Fruit fly (Drosophila melanogaster): ENCODE results near the gene CG15742.

CG15742 gene

DNA sequence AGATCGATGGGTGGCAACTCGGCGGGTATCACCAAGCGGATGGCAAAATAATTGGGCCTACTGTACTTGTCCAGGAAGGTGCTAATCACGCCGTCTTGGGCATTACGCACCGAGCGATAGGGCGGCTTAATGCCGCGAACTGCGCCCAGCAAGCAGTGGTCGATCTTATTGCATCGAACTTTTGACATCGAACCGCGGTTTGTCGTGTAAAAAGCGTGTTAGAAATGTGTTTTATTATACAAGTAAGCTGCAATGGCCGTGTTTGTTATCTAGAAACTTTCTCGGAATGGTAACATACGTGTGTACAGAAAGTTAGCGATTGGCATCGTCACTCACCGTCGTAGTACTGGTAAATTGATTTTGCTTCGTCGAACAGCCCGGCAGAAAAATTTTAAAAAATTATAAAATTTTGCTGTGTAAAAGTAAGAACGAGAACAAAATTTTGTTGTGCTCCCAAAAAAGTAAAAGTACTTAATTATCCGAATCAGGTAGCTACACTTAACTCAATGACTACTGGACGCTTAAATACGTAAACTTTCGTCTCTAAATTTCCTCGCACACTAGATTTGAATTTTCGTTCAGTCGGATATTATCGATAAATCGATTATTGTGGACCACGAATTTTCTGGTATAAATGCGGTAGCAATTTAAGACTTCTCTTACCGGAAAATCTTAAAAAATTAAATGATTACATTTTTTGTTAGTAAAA, at the start of gene CG15742, which contains the start of gene mew:
TSS of gene CG15742 (minus strand) at position 448 of the 709 bp plus-strand sequence.
TSS of gene mew (minus strand) at position 443 of the 709 bp plus-strand sequence.
- TF ChIP-seq ttk (optimal IDR thresholded peaks at IDR 0.05): no peak
- no peak for TF ChIP-seq Sin3A (optimal IDR thresholded peaks at IDR 0.05)
- TF ChIP-seq Myc (optimal IDR thresholded peaks at IDR 0.05): no peak
- no peak for TF ChIP-seq h (optimal IDR thresholded peaks at IDR 0.05)
- no peak for TF ChIP-seq insv (optimal IDR thresholded peaks at IDR 0.05)
- no peak for TF ChIP-seq psq (optimal IDR thresholded peaks at IDR 0.05)

DNA sequence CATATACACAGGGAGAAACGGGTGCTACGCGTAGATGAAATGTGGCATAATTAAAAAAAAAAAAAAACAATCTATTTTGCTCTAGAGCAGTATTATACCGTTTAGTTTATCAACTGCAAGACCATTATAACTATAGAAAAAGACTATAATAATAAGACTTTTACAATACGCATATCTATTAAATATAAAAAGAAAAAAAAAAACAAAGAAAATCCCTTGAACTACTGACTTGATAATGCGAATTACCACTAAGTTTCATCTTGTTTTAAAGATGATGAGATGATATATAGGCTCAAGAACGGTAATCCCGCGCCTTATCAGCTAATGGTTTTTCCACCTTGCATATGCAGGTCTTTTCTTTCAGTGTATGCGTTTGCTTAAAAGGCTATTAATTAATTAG, 48.9 kb upstream of the CG15742 start:
- no peak for TF ChIP-seq h (optimal IDR thresholded peaks at IDR 0.05)

DNA sequence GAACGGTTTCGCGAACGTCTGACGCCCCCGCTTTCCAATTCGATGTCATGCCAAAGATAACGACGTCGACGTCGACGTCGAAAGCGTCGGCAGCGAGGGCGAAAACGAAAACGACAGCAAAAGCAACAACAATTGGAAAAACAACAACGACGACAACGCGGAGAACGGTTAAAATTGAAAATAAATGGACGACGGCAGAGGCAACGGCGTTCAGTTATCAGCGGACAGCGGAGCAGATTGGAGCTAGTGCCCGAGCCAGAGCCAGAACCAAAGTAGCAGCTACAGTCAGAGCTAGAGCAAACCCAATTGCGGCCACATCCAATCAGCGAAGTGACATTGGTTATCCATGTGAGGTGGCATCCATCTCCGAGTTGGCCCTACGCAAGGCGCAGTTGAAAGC, 47.0 kb upstream of the CG15742 start:
- TF ChIP-seq ttk (optimal IDR thresholded peaks at IDR 0.05) (no peak), Myc (optimal IDR thresholded peaks at IDR 0.05) (no peak), Sin3A (optimal IDR thresholded peaks at IDR 0.05) (no peak), insv (optimal IDR thresholded peaks at IDR 0.05) (no peak), psq (optimal IDR thresholded peaks at IDR 0.05) (no peak), h (optimal IDR thresholded peaks at IDR 0.05) (no peak)

DNA sequence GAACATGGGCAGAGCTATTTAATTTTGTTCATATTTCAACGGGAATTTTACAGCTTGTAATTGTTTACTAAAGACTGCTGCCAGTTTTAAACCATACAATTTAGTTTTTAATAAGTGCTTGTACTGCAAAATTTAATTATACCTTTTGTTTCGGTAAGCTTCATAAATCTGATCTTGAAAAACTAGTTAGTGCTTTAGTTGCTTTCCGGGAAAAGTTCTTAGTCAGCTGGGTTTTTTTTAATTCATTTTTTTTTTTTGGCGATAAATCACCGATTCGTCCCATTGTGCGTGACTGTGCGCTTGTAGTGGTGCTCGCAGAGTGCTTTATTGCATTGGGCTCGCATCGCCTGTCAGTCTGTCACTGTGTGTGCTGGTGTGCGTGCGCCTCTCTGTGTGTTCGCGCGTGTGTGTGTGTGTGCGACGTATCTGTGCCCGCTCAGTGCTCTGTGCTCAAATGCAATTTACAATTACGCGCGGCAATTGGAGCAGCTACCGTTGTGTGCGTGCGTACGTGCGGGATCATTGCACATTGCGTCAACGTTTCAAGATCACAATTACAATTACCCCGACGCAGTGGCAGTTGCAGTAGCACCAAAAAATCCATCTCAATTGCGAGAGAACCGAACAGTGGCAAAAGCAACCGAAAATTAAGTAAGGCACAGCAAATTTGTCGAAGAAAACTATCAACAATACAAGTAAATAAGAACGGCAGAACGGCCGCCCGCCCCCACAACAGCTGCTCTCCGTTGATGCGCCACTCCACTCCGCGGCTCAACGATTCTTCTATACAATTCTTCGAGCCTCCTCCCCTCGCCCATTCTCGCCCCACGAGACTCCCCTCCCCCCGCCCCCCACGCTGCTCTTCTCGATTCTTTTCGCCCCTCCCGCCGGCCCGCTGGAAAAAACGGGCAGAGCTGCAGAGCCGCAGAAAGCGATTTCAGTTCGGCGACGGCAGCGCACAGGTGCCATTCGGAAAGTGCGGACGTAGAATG, 45.7 kb upstream of the CG15742 start:
- TF ChIP-seq h (optimal IDR thresholded peaks at IDR 0.05) (no peak), Sin3A (optimal IDR thresholded peaks at IDR 0.05) (no peak)

DNA sequence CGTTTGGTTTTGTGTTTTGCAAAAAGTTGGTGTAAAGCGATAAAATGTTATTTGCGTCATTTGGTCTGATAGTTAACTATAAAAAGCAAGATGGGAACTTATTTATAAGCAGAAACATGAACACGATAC, 45.1 kb upstream of the CG15742 start, which contains the start of gene IP3K2:
TSS of gene IP3K2 (plus strand) at position 107 of the 129 bp plus-strand sequence.
- TF ChIP-seq h (optimal IDR thresholded peaks at IDR 0.05) (no peak), insv (optimal IDR thresholded peaks at IDR 0.05) (no peak), ttk (optimal IDR thresholded peaks at IDR 0.05) (no peak), Myc (optimal IDR thresholded peaks at IDR 0.05) (no peak), psq (optimal IDR thresholded peaks at IDR 0.05) (no peak), Sin3A (optimal IDR thresholded peaks at IDR 0.05) (no peak)

DNA sequence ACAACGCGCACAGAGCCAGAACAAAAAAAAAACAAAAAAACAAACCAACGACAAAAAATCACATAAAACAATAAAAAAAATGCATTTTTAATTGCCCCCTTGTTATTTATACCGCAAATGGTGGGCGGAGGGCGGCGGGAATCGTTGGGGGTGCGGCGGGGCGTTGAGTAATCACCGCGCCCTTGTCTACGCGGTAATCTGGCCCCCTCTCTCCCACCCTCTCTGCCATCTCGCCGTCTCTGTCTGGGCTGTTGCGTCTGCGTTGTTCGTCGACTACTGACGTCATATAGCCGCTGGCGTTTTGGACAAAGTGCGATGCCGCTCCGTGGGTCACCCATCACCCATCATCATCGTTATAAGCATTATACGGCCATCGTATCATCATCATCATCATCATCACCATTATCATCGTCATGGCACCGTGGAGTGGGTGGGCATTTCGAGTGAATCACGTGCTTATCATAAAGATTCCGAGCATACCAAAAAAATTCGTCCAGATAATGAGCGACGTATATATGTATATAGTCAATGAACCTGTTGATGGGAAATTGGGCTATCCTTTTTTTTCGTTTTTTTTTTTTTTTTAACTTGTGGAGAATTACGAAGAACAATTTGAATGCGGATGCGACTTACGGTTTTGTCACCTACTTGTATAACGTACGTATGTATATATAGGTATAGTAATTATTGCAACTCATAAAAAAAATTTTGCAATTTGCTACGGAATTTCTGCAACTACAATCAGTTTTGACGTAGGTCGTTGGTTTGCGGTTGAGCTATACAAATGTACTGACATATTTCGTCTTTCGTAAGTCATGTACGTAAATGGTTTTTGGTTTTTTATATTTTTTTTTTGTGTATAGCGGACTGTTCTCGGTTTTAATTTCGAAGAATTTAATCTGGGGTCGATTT, 44.6 kb upstream of the CG15742 start:
- no peak for TF ChIP-seq psq (optimal IDR thresholded peaks at IDR 0.05)
- no peak for TF ChIP-seq Sin3A (optimal IDR thresholded peaks at IDR 0.05)
- no peak for TF ChIP-seq insv (optimal IDR thresholded peaks at IDR 0.05)
- TF ChIP-seq Myc (optimal IDR thresholded peaks at IDR 0.05): no peak
- TF ChIP-seq ttk (optimal IDR thresholded peaks at IDR 0.05): no peak
- TF ChIP-seq h (optimal IDR thresholded peaks at IDR 0.05): no peak

DNA sequence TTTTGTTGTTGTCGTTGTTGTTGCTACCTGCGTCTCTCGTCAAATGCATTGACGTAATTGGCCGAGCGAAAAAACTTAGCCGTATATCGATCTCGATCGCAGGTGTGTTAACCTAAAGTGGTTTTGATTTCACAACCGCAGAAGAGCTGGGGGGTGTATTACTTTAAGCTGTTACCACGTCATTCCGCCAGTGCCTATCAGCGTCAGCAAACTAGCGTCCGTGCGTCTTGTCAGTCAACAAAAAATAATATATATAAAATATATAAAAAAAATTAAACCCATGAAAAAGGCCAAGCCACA, 44.0 kb upstream of the CG15742 start, which contains the start of gene CG1764:
TSS of gene CG1764 (minus strand) at position 101 of the 300 bp plus-strand sequence.
- TF ChIP-seq ttk (optimal IDR thresholded peaks at IDR 0.05) (no peak), h (optimal IDR thresholded peaks at IDR 0.05) (no peak), insv (optimal IDR thresholded peaks at IDR 0.05) (no peak), psq (optimal IDR thresholded peaks at IDR 0.05) (no peak), Sin3A (optimal IDR thresholded peaks at IDR 0.05) (no peak), Myc (optimal IDR thresholded peaks at IDR 0.05) (no peak)

DNA sequence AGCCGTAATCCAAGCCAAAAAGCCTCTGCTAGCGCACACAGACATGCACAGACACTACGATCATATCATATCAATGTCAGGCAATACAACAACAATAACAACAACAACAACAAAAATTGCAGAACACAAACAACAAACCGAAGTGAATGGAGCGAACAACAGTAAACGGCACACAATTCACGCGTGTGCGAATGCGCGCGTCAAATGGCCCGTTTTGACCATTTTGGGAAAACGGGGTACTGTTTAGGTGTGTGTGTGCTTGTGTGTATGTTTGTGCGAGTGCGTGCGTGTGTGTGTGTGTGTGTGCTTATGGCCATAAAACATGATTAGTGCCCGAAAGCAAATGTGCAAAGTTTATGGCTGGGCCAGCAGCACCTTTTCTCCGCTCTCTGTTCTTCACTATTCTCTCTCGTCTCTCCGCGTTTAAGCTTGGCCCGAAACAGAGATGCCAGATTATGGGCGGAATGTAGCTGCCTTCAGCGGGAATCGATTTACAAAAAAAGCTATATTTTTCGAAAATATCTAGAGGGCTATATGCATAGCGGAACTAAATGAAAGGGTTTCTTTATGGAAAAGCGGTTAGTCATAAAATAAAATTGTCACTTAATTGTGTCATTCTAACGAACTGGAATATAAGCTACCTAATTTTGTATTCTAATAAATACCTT, 42.7 kb upstream of the CG15742 start:
- TF ChIP-seq psq (optimal IDR thresholded peaks at IDR 0.05) (no peak), ttk (optimal IDR thresholded peaks at IDR 0.05) (no peak), insv (optimal IDR thresholded peaks at IDR 0.05) (no peak)

DNA sequence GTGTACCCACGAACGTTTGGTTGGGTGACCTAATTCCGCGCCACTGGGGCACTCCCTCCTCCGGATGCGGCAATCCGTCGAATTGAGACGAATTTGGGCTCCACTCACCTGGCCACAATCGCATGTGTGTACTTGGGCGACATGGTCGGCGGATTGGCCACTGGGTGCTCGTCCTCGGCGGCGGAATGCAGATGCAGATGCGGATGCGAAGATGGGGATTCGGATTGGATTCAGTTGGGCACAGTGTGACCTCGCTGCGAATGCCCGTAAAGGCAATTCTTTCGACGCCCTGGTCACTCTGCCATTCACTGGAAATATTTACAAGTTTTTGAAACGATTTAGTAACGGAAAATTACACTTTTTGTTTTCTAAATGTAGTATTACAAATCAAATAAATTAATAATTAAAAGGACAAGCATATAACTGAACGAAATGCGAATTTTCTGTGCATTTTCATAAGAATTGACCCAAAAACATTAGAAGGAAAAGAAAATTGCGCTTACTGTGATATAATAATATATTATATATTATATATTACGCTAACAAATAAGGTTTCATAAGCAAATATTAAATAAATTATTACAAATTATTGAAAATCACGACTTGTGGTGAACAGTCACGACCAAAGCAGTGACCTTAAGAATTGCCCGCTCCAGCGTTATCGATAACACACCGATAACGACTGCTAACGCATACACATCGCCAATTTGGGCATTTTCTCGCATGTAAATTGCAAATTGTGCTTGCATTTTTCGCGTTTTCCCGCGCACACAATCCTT, 38.3 kb upstream of the CG15742 start, which contains the start of gene CG1622:
TSS of gene CG1622 (plus strand) at position 678 of the 779 bp plus-strand sequence.
- no peak for TF ChIP-seq h (optimal IDR thresholded peaks at IDR 0.05)
- TF ChIP-seq ttk (optimal IDR thresholded peaks at IDR 0.05): no peak

DNA sequence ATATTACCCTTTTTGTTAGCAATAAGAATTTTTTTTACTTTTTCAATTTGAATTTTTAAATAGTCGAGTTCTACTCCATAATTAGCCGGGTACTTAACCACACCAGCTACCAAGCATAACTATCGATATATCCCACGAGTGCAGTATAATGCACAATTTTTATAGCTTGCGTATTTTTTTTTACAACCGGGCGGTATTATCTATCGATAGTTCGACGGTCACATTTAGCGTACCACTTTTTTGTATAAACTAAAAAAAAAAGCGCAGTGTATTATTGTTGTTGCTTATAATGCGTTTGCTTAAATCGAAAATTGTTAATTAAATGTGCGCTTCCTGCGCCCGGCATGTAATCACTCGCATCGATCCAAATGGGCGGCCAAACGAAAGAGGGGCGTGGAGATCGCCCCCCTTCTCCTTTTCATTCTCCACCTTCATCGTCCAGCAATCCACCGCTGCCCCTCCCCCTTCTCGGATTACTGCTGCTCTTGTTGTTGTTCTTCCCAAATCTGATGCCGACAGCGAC, 29.6 kb upstream of the CG15742 start, which contains the start of gene Remo:
TSS of gene Remo (plus strand) at position 198 of the 523 bp plus-strand sequence.
- no peak for TF ChIP-seq h (optimal IDR thresholded peaks at IDR 0.05)
- TF ChIP-seq psq (optimal IDR thresholded peaks at IDR 0.05): no peak
- no peak for TF ChIP-seq insv (optimal IDR thresholded peaks at IDR 0.05)
- TF ChIP-seq ttk (optimal IDR thresholded peaks at IDR 0.05): no peak
- TF ChIP-seq Myc (optimal IDR thresholded peaks at IDR 0.05): no peak
- no peak for TF ChIP-seq Sin3A (optimal IDR thresholded peaks at IDR 0.05)

DNA sequence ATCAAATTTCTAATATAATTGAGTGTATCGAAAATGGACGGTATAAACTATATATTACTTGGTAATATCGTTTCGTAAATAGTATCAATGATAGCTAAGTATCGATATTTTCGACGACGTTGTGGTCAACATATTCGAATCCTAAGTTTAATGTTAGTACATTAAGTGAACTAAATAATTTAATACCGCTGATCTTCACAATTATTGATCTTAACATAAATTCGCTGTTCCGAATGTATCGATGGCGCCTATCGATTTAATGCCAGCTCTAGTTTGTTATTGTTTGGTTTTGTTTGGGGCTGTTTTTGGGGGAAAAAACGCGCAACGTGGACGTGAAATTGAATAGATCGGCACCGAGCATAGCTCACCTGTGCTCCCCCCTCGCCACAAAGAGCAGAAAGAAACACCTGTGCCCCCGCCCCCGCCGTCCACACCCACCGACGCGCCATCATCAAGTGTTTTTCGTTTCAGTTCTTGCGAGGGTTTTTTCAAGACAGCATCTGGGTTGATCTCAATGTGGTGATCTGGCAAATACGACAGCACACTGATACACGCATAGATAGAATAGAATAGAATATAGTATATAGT, 27.5 kb upstream of the CG15742 start:
- TF ChIP-seq h (optimal IDR thresholded peaks at IDR 0.05): no peak
- TF ChIP-seq Sin3A (optimal IDR thresholded peaks at IDR 0.05): no peak
- TF ChIP-seq insv (optimal IDR thresholded peaks at IDR 0.05): no peak
- TF ChIP-seq ttk (optimal IDR thresholded peaks at IDR 0.05): no peak
- TF ChIP-seq psq (optimal IDR thresholded peaks at IDR 0.05): no peak
- TF ChIP-seq Myc (optimal IDR thresholded peaks at IDR 0.05): no peak
